Fruit fly (Drosophila melanogaster) whole organism, embryonic: ENCODE results near the gene Atg6.

Experiments
- B-H2 ChIP-seq: fragments of 200-800 bp; sonication (Bioruptor generic); optimal IDR thresholded peaks from 2 replicates; lab custom pipeline; 2018; ENCODE audit warnings: missing biosample characterization, mild to moderate bottlenecking, missing genetic modification characterization
- BEAF-32 ChIP-seq: fragments of 200-800 bp; sonication (Bioruptor generic); optimal IDR thresholded peaks from 3 replicates; lab custom pipeline; 2017; ENCODE audit warnings: missing biosample characterization, missing genetic modification characterization, mild to moderate bottlenecking, moderate library complexity, missing genetic modification reagents
- Blimp-1 ChIP-seq: fragments of 200-800 bp; sonication (Bioruptor generic); optimal IDR thresholded peaks from 3 replicates; lab custom pipeline; 2018; ENCODE audit warnings: missing biosample characterization, missing genetic modification characterization, mild to moderate bottlenecking, moderate library complexity, missing genetic modification reagents
- CG10209 ChIP-seq: fragments of 200-800 bp; sonication (Bioruptor generic); optimal IDR thresholded peaks from 3 replicates; lab custom pipeline; 2017; ENCODE audit warnings: missing biosample characterization, mild to moderate bottlenecking, missing genetic modification characterization, missing genetic modification reagents
- CG10274 ChIP-seq: fragments of 200-800 bp; sonication (Bioruptor generic); optimal IDR thresholded peaks from 3 replicates; lab custom pipeline; 2017; ENCODE audit warnings: missing biosample characterization, mild to moderate bottlenecking, missing genetic modification characterization
- CG11504 ChIP-seq: fragments of 200-800 bp; sonication (Bioruptor generic); optimal IDR thresholded peaks from 3 replicates; lab custom pipeline; 2019; ENCODE audit warnings: missing biosample characterization, mild to moderate bottlenecking, missing genetic modification characterization, moderate library complexity
- CG12219 ChIP-seq: fragments of 200-800 bp; sonication (Bioruptor generic); optimal IDR thresholded peaks from 3 replicates; lab custom pipeline; 2018; ENCODE audit warnings: missing biosample characterization, mild to moderate bottlenecking, missing genetic modification characterization
- CG12391 ChIP-seq: fragments of 200-800 bp; sonication (Bioruptor generic); optimal IDR thresholded peaks from 3 replicates; lab custom pipeline; 2018; ENCODE audit warnings: missing biosample characterization, mild to moderate bottlenecking, missing genetic modification characterization, moderate library complexity
- CG13624 ChIP-seq: fragments of 200-800 bp; sonication (Bioruptor generic); optimal IDR thresholded peaks from 2 replicates; lab custom pipeline; 2016; ENCODE audit warnings: missing biosample characterization, missing genetic modification characterization
- CG13894 ChIP-seq: fragments of 200-800 bp; sonication (Bioruptor generic); optimal IDR thresholded peaks from 3 replicates; lab custom pipeline; 2018; ENCODE audit warnings: missing biosample characterization, mild to moderate bottlenecking, missing genetic modification characterization, moderate library complexity
- CG14710 ChIP-seq: fragments of 200-800 bp; sonication (Bioruptor generic); optimal IDR thresholded peaks from 3 replicates; lab custom pipeline; 2019; ENCODE audit warnings: missing biosample characterization, mild to moderate bottlenecking, missing genetic modification characterization, moderate library complexity
- CG15073 ChIP-seq: fragments of 200-800 bp; sonication (Bioruptor generic); optimal IDR thresholded peaks from 2 replicates; lab custom pipeline; 2016; ENCODE audit warnings: missing biosample characterization, missing genetic modification characterization
- CG15269 ChIP-seq: fragments of 200-800 bp; sonication (Bioruptor generic); optimal IDR thresholded peaks from 2 replicates; lab custom pipeline; 2018; ENCODE audit warnings: missing biosample characterization, mild to moderate bottlenecking, missing genetic modification characterization, moderate library complexity
- CG15479 ChIP-seq: fragments of 200-800 bp; sonication (Bioruptor generic); optimal IDR thresholded peaks from 3 replicates; lab custom pipeline; 2019; ENCODE audit warnings: missing biosample characterization, mild to moderate bottlenecking, missing genetic modification characterization, moderate library complexity
- CG15601 ChIP-seq: fragments of 200-800 bp; sonication (Bioruptor generic); optimal IDR thresholded peaks from 3 replicates; lab custom pipeline; 2019; ENCODE audit warnings: missing biosample characterization, mild to moderate bottlenecking, missing genetic modification characterization, moderate library complexity
- CG2129 ChIP-seq: fragments of 200-800 bp; sonication (Bioruptor generic); IDR thresholded peaks from 2 replicates; pipeline ENCODE4 v1.3.6; 2022; ENCODE audit warnings: missing biosample characterization, missing genetic modification characterization; ENCODE audit not compliant: partially characterized antibody
- CG32767 ChIP-seq: fragments of 200-800 bp; sonication (Bioruptor generic); IDR thresholded peaks from 2 replicates; pipeline ENCODE4 v1.3.6; 2022; ENCODE audit warnings: missing biosample characterization, missing genetic modification characterization
- CG3847 ChIP-seq: fragments of 200-800 bp; sonication (Bioruptor generic); IDR thresholded peaks from 2 replicates; pipeline ENCODE4 v1.3.6; 2022; ENCODE audit warnings: missing biosample characterization, missing genetic modification characterization
- CG6689 ChIP-seq: fragments of 200-800 bp; sonication (Bioruptor generic); IDR thresholded peaks from 2 replicates; pipeline ENCODE4 v1.3.6; 2022; ENCODE audit warnings: missing biosample characterization, missing genetic modification characterization
- Dfd ChIP-seq, 2 experiments: fragments of >200 bp; optimal IDR thresholded peaks; 2 replicates each; lab custom pipeline; 2017; ENCODE audit warnings: missing biosample characterization in 2 of 2, missing genetic modification characterization in 2 of 2
- Dip3 ChIP-seq: fragments of 200-800 bp; sonication (Bioruptor generic); optimal IDR thresholded peaks from 3 replicates; lab custom pipeline; 2016; ENCODE audit warnings: missing biosample characterization, missing genetic modification characterization
- E2f1 ChIP-seq: fragments of 200-800 bp; sonication (Bioruptor generic); IDR thresholded peaks from 2 replicates; pipeline ENCODE4 v1.3.6; 2022; ENCODE audit warnings: missing biosample characterization, missing genetic modification characterization
- HmgZ ChIP-seq: fragments of 200-800 bp; sonication (Bioruptor generic); optimal IDR thresholded peaks from 2 replicates; lab custom pipeline; 2018; ENCODE audit warnings: missing biosample characterization, mild to moderate bottlenecking, missing genetic modification characterization
- Lim3 ChIP-seq: fragments of 200-800 bp; sonication (Bioruptor generic); IDR thresholded peaks from 2 replicates; pipeline ENCODE4 v1.3.6; 2022; ENCODE audit warnings: missing biosample characterization, missing genetic modification characterization
- MBD-R2 ChIP-seq: fragments of 200-800 bp; sonication (Bioruptor generic); IDR thresholded peaks from 2 replicates; pipeline ENCODE4 v1.3.6; 2022; ENCODE audit warnings: missing biosample characterization, missing genetic modification characterization
- Mad ChIP-seq: fragments of 200-800 bp; sonication (Bioruptor generic); optimal IDR thresholded peaks from 2 replicates; lab custom pipeline; 2016; ENCODE audit warnings: missing biosample characterization, missing genetic modification characterization
- Ptx1 ChIP-seq: fragments of 200-800 bp; sonication (Bioruptor generic); IDR thresholded peaks from 2 replicates; pipeline ENCODE4 v1.3.6; 2022; ENCODE audit warnings: missing biosample characterization, missing genetic modification characterization
- Ssrp ChIP-seq: fragments of 200-800 bp; sonication (Bioruptor generic); optimal IDR thresholded peaks from 2 replicates; lab custom pipeline; 2018; ENCODE audit warnings: missing biosample characterization, mild to moderate bottlenecking, missing genetic modification characterization, moderate library complexity
- Tbp ChIP-seq: fragments of >200 bp; optimal IDR thresholded peaks from 2 replicates; lab custom pipeline; 2018; ENCODE audit warnings: missing biosample characterization, missing genetic modification characterization
- YL-1 ChIP-seq: fragments of 200-800 bp; sonication (Bioruptor generic); optimal IDR thresholded peaks from 3 replicates; lab custom pipeline; 2017; ENCODE audit warnings: missing biosample characterization, mild to moderate bottlenecking, missing genetic modification characterization
- ab ChIP-seq: fragments of 200-800 bp; sonication (Bioruptor generic); optimal IDR thresholded peaks from 2 replicates; lab custom pipeline; 2016; ENCODE audit warnings: missing biosample characterization, missing genetic modification characterization
- ato ChIP-seq: fragments of 200-800 bp; sonication (Bioruptor generic); IDR thresholded peaks from 2 replicates; pipeline ENCODE4 v1.3.6; 2022; ENCODE audit warnings: missing biosample characterization, missing genetic modification characterization; ENCODE audit not compliant: partially characterized antibody
- bsh ChIP-seq, 2 experiments: fragments of 200-800 bp; sonication (Bioruptor generic); optimal IDR thresholded peaks; 2 replicates each; lab custom pipeline; 2017 to 2018; ENCODE audit warnings: mild to moderate bottlenecking in 2 of 2, missing biosample characterization in 2 of 2, missing genetic modification characterization in 2 of 2, moderate library complexity in 1 of 2
- btn ChIP-seq: fragments of 200-800 bp; sonication (Bioruptor generic); optimal IDR thresholded peaks from 2 replicates; lab custom pipeline; 2016; ENCODE audit warnings: missing biosample characterization, missing genetic modification characterization
- crp ChIP-seq, 2 experiments: fragments of 200-800 bp; sonication (Bioruptor generic); optimal IDR thresholded peaks; 2 replicates in 1 of 2; 3 replicates in 1 of 2; lab custom pipeline; 2017; ENCODE audit warnings: missing biosample characterization in 2 of 2, missing genetic modification characterization in 2 of 2, mild to moderate bottlenecking in 1 of 2, moderate library complexity in 1 of 2
- fru ChIP-seq: fragments of >200 bp; optimal IDR thresholded peaks from 2 replicates; lab custom pipeline; 2017
- gro ChIP-seq: fragments of 200-800 bp; sonication (Bioruptor generic); optimal IDR thresholded peaks from 2 replicates; lab custom pipeline; 2016; ENCODE audit warnings: missing biosample characterization, missing genetic modification characterization
- kni ChIP-seq: fragments of 200-800 bp; sonication (Bioruptor generic); optimal IDR thresholded peaks from 3 replicates; lab custom pipeline; 2017; ENCODE audit warnings: mild to moderate bottlenecking, missing biosample characterization, missing genetic modification reagents, missing genetic modification characterization
- nerfin-1 ChIP-seq: fragments of 200-800 bp; sonication (Bioruptor generic); optimal IDR thresholded peaks from 3 replicates; lab custom pipeline; 2019; ENCODE audit warnings: missing biosample characterization, mild to moderate bottlenecking, missing genetic modification characterization, moderate library complexity
- nerfin-2 ChIP-seq: fragments of 200-800 bp; sonication (Bioruptor generic); IDR thresholded peaks from 2 replicates; pipeline ENCODE4 v1.3.6; 2022; ENCODE audit warnings: missing biosample characterization, missing genetic modification characterization; ENCODE audit not compliant: partially characterized antibody
- odd ChIP-seq: fragments of 200-800 bp; sonication (Bioruptor generic); optimal IDR thresholded peaks from 2 replicates; lab custom pipeline; 2017; ENCODE audit warnings: missing biosample characterization, mild to moderate bottlenecking, missing genetic modification characterization
- org-1 ChIP-seq: fragments of 200-800 bp; sonication (Bioruptor generic); optimal IDR thresholded peaks from 2 replicates; lab custom pipeline; 2017; ENCODE audit warnings: missing biosample characterization, missing genetic modification characterization
- pros ChIP-seq: fragments of 200-800 bp; sonication (Bioruptor generic); optimal IDR thresholded peaks from 3 replicates; lab custom pipeline; 2019; ENCODE audit warnings: missing biosample characterization, mild to moderate bottlenecking, missing genetic modification characterization, moderate library complexity
- ranshi ChIP-seq: fragments of 200-800 bp; sonication (Bioruptor generic); IDR thresholded peaks from 2 replicates; pipeline ENCODE4 v1.3.6; 2022; ENCODE audit warnings: missing biosample characterization, missing genetic modification characterization
- sima ChIP-seq: fragments of 200-800 bp; sonication (Bioruptor generic); optimal IDR thresholded peaks from 2 replicates; lab custom pipeline; 2016; ENCODE audit warnings: missing biosample characterization, missing genetic modification characterization
- sisA ChIP-seq: fragments of 200-800 bp; sonication (Bioruptor generic); IDR thresholded peaks from 2 replicates; pipeline ENCODE4 v1.3.6; 2022; ENCODE audit warnings: missing biosample characterization, missing genetic modification characterization
- slbo ChIP-seq: fragments of 200-800 bp; sonication (Bioruptor generic); IDR thresholded peaks from 2 replicates; pipeline ENCODE4 v1.3.6; 2022; ENCODE audit warnings: missing biosample characterization, missing genetic modification characterization
- ssp ChIP-seq: fragments of 200-800 bp; sonication (Bioruptor generic); IDR thresholded peaks from 2 replicates; pipeline ENCODE4 v1.3.6; 2022; ENCODE audit warnings: missing biosample characterization, missing genetic modification characterization
- tup ChIP-seq: fragments of 200-800 bp; sonication (Bioruptor generic); optimal IDR thresholded peaks from 2 replicates; lab custom pipeline; 2016; ENCODE audit warnings: missing biosample characterization, mild to moderate bottlenecking, missing genetic modification characterization, moderate library complexity
- yki ChIP-seq: fragments of >200 bp; optimal IDR thresholded peaks from 3 replicates; lab custom pipeline; 2018
- zf30C ChIP-seq: fragments of 200-800 bp; sonication (Bioruptor generic); optimal IDR thresholded peaks from 3 replicates; lab custom pipeline; 2018; ENCODE audit warnings: missing biosample characterization, mild to moderate bottlenecking, missing genetic modification characterization

Gene Atg6

dm6 chr3R:24058041-24058440 is 7.5 kb upstream of the Atg6 start, which contains the start of gene SMC1 (continued):
- TF ChIP-seq sima (GFP tag; lab: Kevin White, UChicago) (peak; percentile 6), CG13624 (GFP tag; lab: Kevin White, UChicago) (peak; percentile 62), CG10274 (GFP tag; lab: Kevin White, UChicago) (no peak), CG3847 (no peak), MBD-R2 (peak; percentile 96), ranshi (no peak), kni (no peak), nerfin-1 (no peak), Tbp (GFP tag; lab: Kevin White, UChicago) (no peak), bsh (GFP tag; optimal IDR thresholded peaks at IDR 0.05; lab: Kevin White, UChicago) (no peak), CG6689 (no peak), odd (GFP tag; lab: Kevin White, UChicago) (no peak), slbo (GFP tag; lab: Robert Waterston, UW) (peak; percentile 72), ab (no peak), fru (lab: Kevin White, UChicago) (no peak), gro (GFP tag; lab: Kevin White, UChicago) (peak; percentile 85), Ptx1 (GFP tag; lab: Robert Waterston, UW) (no peak), zf30C (GFP tag; lab: Kevin White, UChicago) (no peak), ssp (GFP tag; lab: Robert Waterston, UW) (no peak), sisA (GFP tag; lab: Robert Waterston, UW) (no peak), CG32767 (GFP tag; lab: Robert Waterston, UW) (peak; percentile 41; the same call in 1 of the 2 replicates), Dip3 (GFP tag; lab: Kevin White, UChicago) (peak; percentile 7), Dfd (GFP tag; optimal IDR thresholded peaks at IDR 0.05; lab: Kevin White, UChicago) (no peak), CG12391 (tag; lab: Kevin White, UChicago) (peak; percentile 62), CG12219 (GFP tag; lab: Kevin White, UChicago) (no peak), pros (no peak), CG13894 (tag; lab: Kevin White, UChicago) (peak; percentile 83), CG15479 (GFP tag; lab: Kevin White, UChicago) (no peak), CG15601 (tag; lab: Kevin White, UChicago) (peak; percentile 14), Ssrp (tag; lab: Kevin White, UChicago) (no peak), Lim3 (no peak), CG10209 (GFP tag; lab: Kevin White, UChicago) (no peak), BEAF-32 (GFP tag; lab: Kevin White, UChicago) (peak; percentile 99), org-1 (no peak), CG11504 (no peak), Mad (GFP tag; lab: Kevin White, UChicago) (peak; percentile 23), CG2129 (GFP tag; lab: Robert Waterston, UW) (peak; percentile 98), HmgZ (tag; lab: Kevin White, UChicago) (peak; percentile 72), yki (lab: Kevin White, UChicago) (no peak), E2f1 (GFP tag; lab: Robert Waterston, UW) (peak; percentile 37; the same call in 1 of the 2 replicates), CG14710 (tag; lab: Kevin White, UChicago) (peak; percentile 68), Blimp-1 (GFP tag; lab: Kevin White, UChicago) (no peak), ato (peak; percentile 99), nerfin-2 (GFP tag; lab: Robert Waterston, UW) (peak; percentile 99), YL-1 (GFP tag; lab: Kevin White, UChicago) (peak; percentile 90), tup (no peak), B-H2 (peak; percentile 79), btn (no peak), CG15073 (no peak), CG15269 (tag; lab: Kevin White, UChicago) (no peak), crp (GFP tag; optimal IDR thresholded peaks at IDR 0.05; lab: Kevin White, UChicago) (peak in 1 of 2 experiments; percentile 25)
